Worm (Caenorhabditis elegans) whole organism, L2 larva: ENCODE measurements around the gene ins-39.

Source experiments
- ama-1 ChIP-seq: fragments of 150-350 bp; optimal IDR thresholded peaks from 2 replicates; lab custom pipeline; 2018; ENCODE audit warnings: inconsistent platforms
- ceh-82 ChIP-seq: fragments of 150-350 bp; optimal IDR thresholded peaks from 2 replicates; lab custom pipeline; 2014; ENCODE audit warnings: missing biosample characterization, missing genetic modification characterization
- elt-3 ChIP-seq: sonication (generic microtip); optimal IDR thresholded peaks from 2 replicates; lab custom pipeline; 2017; ENCODE audit warnings: missing biosample characterization, missing genetic modification characterization
- nhr-6 ChIP-seq: fragments of 150-350 bp; optimal IDR thresholded peaks from 2 replicates; lab custom pipeline; 2014; ENCODE audit warnings: missing biosample characterization, missing genetic modification characterization

DNA sequence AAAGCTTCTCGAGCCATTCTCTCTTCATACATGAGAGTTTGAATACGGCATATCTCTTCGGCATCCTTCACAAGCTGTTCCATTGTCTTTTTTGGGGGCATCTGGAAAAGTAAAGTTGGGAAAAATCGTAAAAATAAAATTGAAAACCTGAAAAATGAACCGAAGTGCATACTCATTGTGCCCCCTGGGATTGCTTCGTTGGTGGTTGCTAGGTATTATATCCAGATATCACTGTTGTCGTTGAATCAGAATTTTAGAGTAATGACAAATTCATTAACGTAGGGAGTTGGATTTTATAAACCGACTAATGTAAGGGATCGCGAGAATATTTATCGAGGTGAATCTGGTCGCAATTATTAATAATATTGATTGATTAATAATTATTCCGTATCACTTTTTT is 37.3 kb upstream of the ins-39 start, which contains the start of gene F56C3.10:
- TF ChIP-seq elt-3 (no peak), ama-1 (lab: Kevin White, UChicago) (no peak), ceh-82 (tag; lab: Kevin White, UChicago) (no peak), nhr-6 (tag; lab: Kevin White, UChicago) (no peak)
